Worm (Caenorhabditis elegans) whole organism, late embryonic: ENCODE data around the gene mmab-1.
A peak's percentile ranks its signal among the peaks of the same experiment; 100 is the strongest.

Experiments
- C08G9.2 ChIP-seq: sonication (generic microtip); optimal IDR thresholded peaks from 2 replicates; lab custom pipeline; 2016; ENCODE audit warnings: mild to moderate bottlenecking, missing genetic modification characterization, moderate library complexity, missing compliant biosample characterization
- C38D4.7 ChIP-seq: fragments of 200-800 bp; sonication (Bioruptor generic); optimal IDR thresholded peaks from 2 replicates; lab custom pipeline; 2018; ENCODE audit warnings: mild to moderate bottlenecking, missing genetic modification characterization, moderate library complexity, missing compliant biosample characterization
- K02D7.2 ChIP-seq: sonication (generic microtip); optimal IDR thresholded peaks from 2 replicates; lab custom pipeline; 2017; ENCODE audit warnings: mild to moderate bottlenecking, missing genetic modification characterization, missing compliant biosample characterization
- K09A11.1 ChIP-seq: sonication (generic microtip); optimal IDR thresholded peaks from 2 replicates; lab custom pipeline; 2017; ENCODE audit warnings: antibody characterized with exemption, mild to moderate bottlenecking, missing genetic modification characterization, missing compliant biosample characterization; ENCODE audit not compliant: insufficient read depth
- T23F11.4 ChIP-seq: fragments of 200-800 bp; sonication (Bioruptor generic); optimal IDR thresholded peaks from 2 replicates; lab custom pipeline; 2018; ENCODE audit warnings: mild to moderate bottlenecking, missing genetic modification characterization, missing compliant biosample characterization
- Y22D7AL.16 ChIP-seq: sonication (generic microtip); optimal IDR thresholded peaks from 2 replicates; lab custom pipeline; 2016; ENCODE audit warnings: missing genetic modification characterization, missing compliant biosample characterization
- ahr-1 ChIP-seq: sonication (generic microtip); optimal IDR thresholded peaks from 2 replicates; lab custom pipeline; 2016; ENCODE audit warnings: missing genetic modification characterization, missing compliant biosample characterization
- ama-1 ChIP-seq: fragments of 150-350 bp; optimal IDR thresholded peaks from 2 replicates; lab custom pipeline; 2014
- ceh-18 ChIP-seq: sonication (generic microtip); optimal IDR thresholded peaks from 2 replicates; lab custom pipeline; 2016; ENCODE audit warnings: missing genetic modification characterization, missing compliant biosample characterization
- ceh-2 ChIP-seq: sonication (generic microtip); optimal IDR thresholded peaks from 2 replicates; lab custom pipeline; 2016; ENCODE audit warnings: missing genotype, missing genetic modification characterization, missing compliant biosample characterization
- ceh-22 ChIP-seq: sonication (generic microtip); optimal IDR thresholded peaks from 2 replicates; lab custom pipeline; 2017; ENCODE audit warnings: missing biosample characterization, missing genetic modification characterization
- ceh-24 ChIP-seq: sonication (generic microtip); optimal IDR thresholded peaks from 2 replicates; lab custom pipeline; 2016; ENCODE audit warnings: mild to moderate bottlenecking, missing genetic modification characterization, missing compliant biosample characterization
- ceh-31 ChIP-seq: sonication (generic microtip); optimal IDR thresholded peaks from 2 replicates; lab custom pipeline; 2016; ENCODE audit warnings: missing genetic modification characterization, missing compliant biosample characterization
- ceh-34 ChIP-seq: sonication (generic microtip); optimal IDR thresholded peaks from 2 replicates; lab custom pipeline; 2016; ENCODE audit warnings: mild to moderate bottlenecking, missing genetic modification characterization, missing compliant biosample characterization
- ceh-48 ChIP-seq: sonication (generic microtip); optimal IDR thresholded peaks from 2 replicates; lab custom pipeline; 2016; ENCODE audit warnings: missing genetic modification characterization, inconsistent platforms, missing compliant biosample characterization
- ceh-9 ChIP-seq: sonication (generic microtip); optimal IDR thresholded peaks from 2 replicates; lab custom pipeline; 2016; ENCODE audit warnings: mild to moderate bottlenecking, missing genetic modification characterization, inconsistent platforms, missing compliant biosample characterization
- che-1 ChIP-seq: sonication (generic microtip); optimal IDR thresholded peaks from 2 replicates; lab custom pipeline; 2016; ENCODE audit warnings: mild to moderate bottlenecking, missing genetic modification characterization, missing compliant biosample characterization
- dmd-4 ChIP-seq: sonication (generic microtip); optimal IDR thresholded peaks from 2 replicates; lab custom pipeline; 2016; ENCODE audit warnings: borderline replicate concordance, missing genetic modification characterization, missing compliant biosample characterization
- elt-2 ChIP-seq: sonication (generic microtip); optimal IDR thresholded peaks from 2 replicates; lab custom pipeline; 2016; ENCODE audit warnings: missing genetic modification reagents, missing genetic modification characterization, missing compliant biosample characterization
- elt-4 ChIP-seq: sonication (generic microtip); optimal IDR thresholded peaks from 2 replicates; lab custom pipeline; 2016; ENCODE audit warnings: missing genetic modification characterization, missing compliant biosample characterization
- ets-4 ChIP-seq: sonication (generic microtip); optimal IDR thresholded peaks from 2 replicates; lab custom pipeline; 2016; ENCODE audit warnings: missing genetic modification characterization, missing compliant biosample characterization
- fax-1 ChIP-seq: sonication (generic microtip); optimal IDR thresholded peaks from 2 replicates; lab custom pipeline; 2016; ENCODE audit warnings: missing genotype, missing genetic modification characterization, missing compliant biosample characterization
- fkh-10 ChIP-seq: fragments of 150-350 bp; optimal IDR thresholded peaks from 2 replicates; lab custom pipeline; 2014; ENCODE audit warnings: missing biosample characterization, missing genetic modification reagents, missing genetic modification characterization
- fkh-6 ChIP-seq: sonication (generic microtip); optimal IDR thresholded peaks from 2 replicates; lab custom pipeline; 2016; ENCODE audit warnings: missing genetic modification characterization, missing compliant biosample characterization
- gmeb-2 ChIP-seq: sonication (generic microtip); optimal IDR thresholded peaks from 2 replicates; lab custom pipeline; 2016; ENCODE audit warnings: missing genetic modification characterization, inconsistent platforms, missing compliant biosample characterization
- hlh-15 ChIP-seq: sonication (generic microtip); optimal IDR thresholded peaks from 2 replicates; lab custom pipeline; 2016; ENCODE audit warnings: missing genetic modification characterization, missing compliant biosample characterization
- hlh-30 ChIP-seq: sonication (generic microtip); optimal IDR thresholded peaks from 2 replicates; lab custom pipeline; 2017; ENCODE audit warnings: antibody characterized with exemption, missing genetic modification characterization, missing compliant biosample characterization; ENCODE audit not compliant: insufficient read depth
- hlh-8 ChIP-seq: sonication (generic microtip); optimal IDR thresholded peaks from 2 replicates; lab custom pipeline; 2016; ENCODE audit warnings: missing genotype, missing genetic modification characterization, missing compliant biosample characterization
- lim-6 ChIP-seq: sonication (generic microtip); optimal IDR thresholded peaks from 2 replicates; lab custom pipeline; 2016; ENCODE audit warnings: missing genetic modification characterization, missing compliant biosample characterization
- lin-11 ChIP-seq: fragments of 200-800 bp; sonication (Bioruptor generic); optimal IDR thresholded peaks from 2 replicates; lab custom pipeline; 2018; ENCODE audit warnings: mild to moderate bottlenecking, missing genetic modification characterization, missing compliant biosample characterization
- mec-3 ChIP-seq: sonication (generic microtip); optimal IDR thresholded peaks from 2 replicates; lab custom pipeline; 2016; ENCODE audit warnings: borderline replicate concordance, missing genetic modification characterization, missing compliant biosample characterization
- nfya-1 ChIP-seq: sonication (generic microtip); optimal IDR thresholded peaks from 2 replicates; lab custom pipeline; 2017; ENCODE audit warnings: missing genetic modification characterization, mild to moderate bottlenecking, missing compliant biosample characterization, antibody characterized with exemption, moderate library complexity
- nhr-11 ChIP-seq: fragments of 150-350 bp; optimal IDR thresholded peaks from 2 replicates; lab custom pipeline; 2014; ENCODE audit warnings: missing biosample characterization, missing genetic modification characterization
- nhr-232 ChIP-seq: sonication (generic microtip); optimal IDR thresholded peaks from 2 replicates; lab custom pipeline; 2016; ENCODE audit warnings: missing genetic modification characterization, missing compliant biosample characterization
- npax-4 ChIP-seq: sonication (generic microtip); optimal IDR thresholded peaks from 2 replicates; lab custom pipeline; 2016; ENCODE audit warnings: missing genetic modification characterization, missing compliant biosample characterization
- odd-2 ChIP-seq: sonication (generic microtip); optimal IDR thresholded peaks from 2 replicates; lab custom pipeline; 2017; ENCODE audit warnings: antibody characterized with exemption, mild to moderate bottlenecking, missing genetic modification characterization, missing compliant biosample characterization
- pax-1 ChIP-seq: fragments of 150-350 bp; optimal IDR thresholded peaks from 2 replicates; lab custom pipeline; 2014; ENCODE audit warnings: missing biosample characterization, missing genetic modification characterization
- pha-4 ChIP-seq: fragments of 150-350 bp; optimal IDR thresholded peaks from 2 replicates; lab custom pipeline; 2018; ENCODE audit warnings: missing biosample characterization, missing genetic modification reagents, missing genetic modification characterization
- pqm-1 ChIP-seq: sonication (generic microtip); optimal IDR thresholded peaks from 2 replicates; lab custom pipeline; 2016; ENCODE audit warnings: missing genetic modification characterization, missing compliant biosample characterization
- pros-1 ChIP-seq: fragments of 150-350 bp; optimal IDR thresholded peaks from 2 replicates; lab custom pipeline; 2014; ENCODE audit warnings: missing biosample characterization, missing genetic modification reagents, missing genetic modification characterization
- ref-2 ChIP-seq: sonication (generic microtip); optimal IDR thresholded peaks from 2 replicates; lab custom pipeline; 2016; ENCODE audit warnings: missing genetic modification characterization, missing compliant biosample characterization
- sdc-2 ChIP-seq: sonication (generic microtip); optimal IDR thresholded peaks from 2 replicates; lab custom pipeline; 2016; ENCODE audit warnings: missing genotype, missing genetic modification characterization, missing compliant biosample characterization
- sox-2 ChIP-seq: fragments of 200-800 bp; sonication (Bioruptor generic); IDR thresholded peaks from 2 replicates; pipeline ENCODE4 v1.3.6; 2022; ENCODE audit warnings: missing genetic modification reagents, missing genetic modification characterization, missing compliant biosample characterization
- sox-4 ChIP-seq: sonication (generic microtip); optimal IDR thresholded peaks from 2 replicates; lab custom pipeline; 2017; ENCODE audit warnings: mild to moderate bottlenecking, missing genetic modification characterization, inconsistent platforms, missing compliant biosample characterization
- syd-9 ChIP-seq: sonication (generic microtip); optimal IDR thresholded peaks from 2 replicates; lab custom pipeline; 2016; ENCODE audit warnings: mild to moderate bottlenecking, missing genetic modification characterization, moderate library complexity, missing compliant biosample characterization
- tbx-7 ChIP-seq: sonication (generic microtip); optimal IDR thresholded peaks from 2 replicates; lab custom pipeline; 2016; ENCODE audit warnings: missing genotype, missing genetic modification characterization, missing compliant biosample characterization
- ttx-3 ChIP-seq: sonication (generic microtip); optimal IDR thresholded peaks from 2 replicates; lab custom pipeline; 2016; ENCODE audit warnings: missing genetic modification reagents, missing genetic modification characterization, missing compliant biosample characterization
- unc-42 ChIP-seq: sonication (generic microtip); optimal IDR thresholded peaks from 2 replicates; lab custom pipeline; 2016; ENCODE audit warnings: missing genotype, missing genetic modification characterization, missing compliant biosample characterization
- unc-55 ChIP-seq: sonication (generic microtip); optimal IDR thresholded peaks from 2 replicates; lab custom pipeline; 2017; ENCODE audit warnings: missing biosample characterization, missing genetic modification reagents, missing genetic modification characterization
- unc-86 ChIP-seq: sonication (generic microtip); optimal IDR thresholded peaks from 2 replicates; lab custom pipeline; 2016; ENCODE audit warnings: missing genetic modification characterization, missing compliant biosample characterization
- ztf-16 ChIP-seq: sonication (generic microtip); optimal IDR thresholded peaks from 2 replicates; lab custom pipeline; 2017; ENCODE audit warnings: missing genetic modification characterization, missing compliant biosample characterization

The mmab-1 gene

ce11 chrIII:4948631-4949030, 26.7 kb upstream of the mmab-1 start (continued):
- TF ChIP-seq tbx-7 (tag; lab: Kevin White, UChicago): peak; percentile 4
- no peak for TF ChIP-seq mec-3 (tag; lab: Kevin White, UChicago)
- no peak for TF ChIP-seq pha-4 (tag; lab: Kevin White, UChicago)
- TF ChIP-seq syd-9 (tag; lab: Kevin White, UChicago): no peak
- no peak for TF ChIP-seq ztf-16 (tag; lab: Kevin White, UChicago)
- peak; percentile 50 for TF ChIP-seq ceh-31 (tag; lab: Kevin White, UChicago)
- TF ChIP-seq hlh-30: peak; percentile 23
- no peak for TF ChIP-seq unc-55 (GFP tag; lab: Kevin White, UChicago)
- no peak for TF ChIP-seq hlh-15 (tag; lab: Kevin White, UChicago)
- no peak for TF ChIP-seq ahr-1 (tag; lab: Kevin White, UChicago)
- TF ChIP-seq gmeb-2 (tag; lab: Kevin White, UChicago): no peak
- TF ChIP-seq fax-1 (tag; lab: Kevin White, UChicago): no peak
- TF ChIP-seq pax-1 (tag; lab: Kevin White, UChicago): no peak
- peak; percentile 49 for TF ChIP-seq sdc-2 (tag; lab: Kevin White, UChicago)
- no peak for TF ChIP-seq fkh-10 (GFP tag; lab: Kevin White, UChicago)
- TF ChIP-seq ref-2: peak; percentile 14
- no peak for TF ChIP-seq fkh-6
- TF ChIP-seq sox-4 (tag; lab: Kevin White, UChicago): no peak
- no peak for TF ChIP-seq ceh-24
- no peak for TF ChIP-seq sox-2 (GFP tag; lab: Robert Waterston, UW)
- TF ChIP-seq ama-1: no peak
- peak; percentile 27 for TF ChIP-seq ets-4
- TF ChIP-seq dmd-4 (tag; lab: Kevin White, UChicago): peak; percentile 45
- no peak for TF ChIP-seq ceh-2 (tag; lab: Kevin White, UChicago)
- no peak for TF ChIP-seq unc-42 (tag; lab: Kevin White, UChicago)
- TF ChIP-seq ceh-34: peak; percentile 49
- TF ChIP-seq T23F11.4 (GFP tag; lab: Kevin White, UChicago): peak; percentile 43
- no peak for TF ChIP-seq elt-2 (tag; lab: Kevin White, UChicago)
- TF ChIP-seq C08G9.2 (tag; lab: Kevin White, UChicago): peak; percentile 42
- TF ChIP-seq hlh-8: no peak
- no peak for TF ChIP-seq elt-4 (tag; lab: Kevin White, UChicago)
- no peak for TF ChIP-seq lin-11 (tag; lab: Kevin White, UChicago)

DNA sequence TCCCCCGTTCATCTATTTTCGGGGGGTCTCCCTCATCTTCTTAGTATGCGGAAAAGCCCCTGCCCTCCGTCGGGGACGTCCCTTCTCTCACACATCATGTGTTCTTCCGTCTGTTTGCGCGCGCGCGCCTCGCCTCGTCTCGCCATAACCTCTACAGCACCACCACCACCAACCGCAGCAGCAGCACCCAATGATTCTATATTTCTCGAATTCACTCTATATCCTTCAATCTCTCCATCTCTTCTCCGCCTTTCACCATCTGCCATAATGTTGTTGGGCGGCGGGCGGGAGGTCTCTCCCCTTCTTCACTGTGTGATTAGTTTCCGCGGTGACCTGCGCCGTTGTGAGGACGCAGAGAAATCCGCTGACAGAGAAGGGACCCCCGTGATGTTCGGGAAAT, 25.4 kb upstream of the mmab-1 start:
- TF ChIP-seq elt-2 (tag; lab: Kevin White, UChicago): no peak
- TF ChIP-seq nhr-11 (tag; lab: Kevin White, UChicago): no peak
- TF ChIP-seq Y22D7AL.16 (tag; lab: Kevin White, UChicago): no peak
- TF ChIP-seq hlh-15 (tag; lab: Kevin White, UChicago): no peak
- peak; percentile 65 for TF ChIP-seq unc-42 (tag; lab: Kevin White, UChicago)
- no peak for TF ChIP-seq npax-4 (tag; lab: Kevin White, UChicago)
- no peak for TF ChIP-seq ama-1
- no peak for TF ChIP-seq lim-6 (tag; lab: Kevin White, UChicago)
- no peak for TF ChIP-seq fkh-6
- no peak for TF ChIP-seq ceh-48 (tag; lab: Kevin White, UChicago)
- TF ChIP-seq pros-1 (tag; lab: Kevin White, UChicago): peak; percentile 47
- TF ChIP-seq unc-86 (tag; lab: Kevin White, UChicago): peak; percentile 29
- TF ChIP-seq nfya-1 (tag; lab: Kevin White, UChicago): peak; percentile 73
- TF ChIP-seq che-1: no peak
- TF ChIP-seq ztf-16 (tag; lab: Kevin White, UChicago): no peak
- no peak for TF ChIP-seq ceh-22 (tag; lab: Kevin White, UChicago)
- peak; percentile 37 for TF ChIP-seq K02D7.2 (tag; lab: Kevin White, UChicago)
- TF ChIP-seq ceh-31 (tag; lab: Kevin White, UChicago): peak; percentile 84
- no peak for TF ChIP-seq ttx-3
- TF ChIP-seq nhr-232 (tag; lab: Kevin White, UChicago): peak; percentile 9
- peak; percentile 71 for TF ChIP-seq dmd-4 (tag; lab: Kevin White, UChicago)
- peak; percentile 24 for TF ChIP-seq ceh-18 (tag; lab: Kevin White, UChicago)
- no peak for TF ChIP-seq odd-2 (tag; lab: Kevin White, UChicago)
- TF ChIP-seq T23F11.4 (GFP tag; lab: Kevin White, UChicago): peak; percentile 32
- TF ChIP-seq ceh-9: no peak
- TF ChIP-seq pax-1 (tag; lab: Kevin White, UChicago): no peak
- TF ChIP-seq tbx-7 (tag; lab: Kevin White, UChicago): no peak
- TF ChIP-seq hlh-8: peak; percentile 76
- TF ChIP-seq sox-4 (tag; lab: Kevin White, UChicago): peak; percentile 6
- TF ChIP-seq C38D4.7 (GFP tag; lab: Kevin White, UChicago): peak; percentile 18
- no peak for TF ChIP-seq sox-2 (GFP tag; lab: Robert Waterston, UW)
- no peak for TF ChIP-seq pqm-1
- no peak for TF ChIP-seq K09A11.1
- TF ChIP-seq elt-4 (tag; lab: Kevin White, UChicago): no peak
